Fruit fly (Drosophila melanogaster): Measurements from ENCODE around the gene CG6418.

CG6418 gene

dm6 chr3L:10833222-10833621, 45.6 kb downstream of the CG6418 start (continued):
- TF ChIP-seq CrebB (tag; optimal IDR thresholded peaks at IDR 0.05) (no peak), zfh1 (GFP tag; IDR thresholded peaks at IDR 0.05) (no peak), Dip3 (GFP tag; optimal IDR thresholded peaks at IDR 0.05) (no peak), repo (GFP tag; optimal IDR thresholded peaks at IDR 0.05) (no peak), trh (GFP tag; optimal IDR thresholded peaks at IDR 0.05) (no peak), NFAT (GFP tag; IDR thresholded peaks at IDR 0.05) (no peak), CG10209 (GFP tag; optimal IDR thresholded peaks at IDR 0.05) (no peak), CG15269 (tag; optimal IDR thresholded peaks at IDR 0.05) (peak; percentile 18), CG10462 (GFP tag; optimal IDR thresholded peaks at IDR 0.05) (no peak), CG6689 (GFP tag; IDR thresholded peaks at IDR 0.05) (no peak), CG3281 (GFP tag; optimal IDR thresholded peaks at IDR 0.05) (no peak), Vsx1 (GFP tag; optimal IDR thresholded peaks at IDR 0.05) (no peak), MTF-1 (GFP tag; optimal IDR thresholded peaks at IDR 0.05; ENCODE audit: borderline replicate concordance) (no peak), CG4617 (GFP tag; optimal IDR thresholded peaks at IDR 0.05; ENCODE audit: borderline replicate concordance) (no peak), CG13424 (tag; optimal IDR thresholded peaks at IDR 0.05) (peak; percentile 20), YL-1 (GFP tag; optimal IDR thresholded peaks at IDR 0.05) (no peak), Sox100B (GFP tag; optimal IDR thresholded peaks at IDR 0.05) (peak; percentile 10), Asciz (GFP tag; optimal IDR thresholded peaks at IDR 0.05) (no peak), CG9876 (GFP tag; optimal IDR thresholded peaks at IDR 0.05) (no peak), Sox102F (GFP tag; optimal IDR thresholded peaks at IDR 0.05) (peak; percentile 39), NC2β (GFP tag; optimal IDR thresholded peaks at IDR 0.05) (no peak), CG18262 (tag; optimal IDR thresholded peaks at IDR 0.05) (peak; percentile 7), GATAe (GFP tag; conservative IDR thresholded peaks at IDR 0.05) (no peak), CG18599 (GFP tag; optimal IDR thresholded peaks at IDR 0.05) (peak; percentile 21), aop (GFP tag; IDR thresholded peaks at IDR 0.05) (no peak), CG12299 (tag; optimal IDR thresholded peaks at IDR 0.05) (no peak), CG4282 (GFP tag; optimal IDR thresholded peaks at IDR 0.05) (no peak), Gsc (GFP tag; IDR thresholded peaks at IDR 0.05) (no peak), grau (tag; optimal IDR thresholded peaks at IDR 0.05) (peak; percentile 43), nerfin-2 (GFP tag; IDR thresholded peaks at IDR 0.05; ENCODE audit: partially characterized antibody) (no peak), Meics (GFP tag; optimal IDR thresholded peaks at IDR 0.05) (peak; percentile 11), sob (GFP tag; IDR thresholded peaks at IDR 0.05) (no peak), wek (GFP tag; optimal IDR thresholded peaks at IDR 0.05) (no peak), CG10274 (GFP tag; optimal IDR thresholded peaks at IDR 0.05) (no peak), Doc2 (GFP tag; IDR thresholded peaks at IDR 0.05) (no peak), CG4707 (GFP tag; optimal IDR thresholded peaks at IDR 0.05) (no peak), CG9437 (GFP tag; optimal IDR thresholded peaks at IDR 0.05) (no peak), Mrtf (GFP tag; IDR thresholded peaks at IDR 0.05) (no peak), CG11247 (GFP tag; IDR thresholded peaks at IDR 0.05) (no peak), CG11456 (GFP tag; IDR thresholded peaks at IDR 0.05) (no peak), esg (GFP tag; conservative IDR thresholded peaks at IDR 0.05) (0 out of 2 replicates have a peak, but pooled peaks have one; percentile 8), Opbp (GFP tag; IDR thresholded peaks at IDR 0.05; ENCODE audit: partially characterized antibody) (no peak), CG8388 (GFP tag; optimal IDR thresholded peaks at IDR 0.05) (no peak), sc (optimal IDR thresholded peaks at IDR 0.05) (no peak), sc (GFP tag; optimal IDR thresholded peaks at IDR 0.05) (no peak), vfl (GFP tag; optimal IDR thresholded peaks at IDR 0.05) (no peak), sima (GFP tag; optimal IDR thresholded peaks at IDR 0.05) (no peak), CG3838 (GFP tag; optimal IDR thresholded peaks at IDR 0.05) (no peak), CG42726 (GFP tag; IDR thresholded peaks at IDR 0.05; ENCODE audit: partially characterized antibody) (no peak), ssp (GFP tag; IDR thresholded peaks at IDR 0.05) (no peak), lola (GFP tag; optimal IDR thresholded peaks at IDR 0.05) (no peak), z (GFP tag; IDR thresholded peaks at IDR 0.05) (no peak)
